Worm (Caenorhabditis elegans) whole organism, midembryonic: ENCODE data around the gene fkh-9.

Source experiments
- T22C8.4 ChIP-seq: fragments of 200-800 bp; sonication (Bioruptor generic); IDR thresholded peaks from 2 replicates; pipeline ENCODE4 v1.3.6; 2022; ENCODE audit warnings: missing genetic modification characterization, missing compliant biosample characterization
- flt-1 ChIP-seq: fragments of 200-800 bp; sonication (Bioruptor generic); IDR thresholded peaks from 2 replicates; pipeline ENCODE4 v1.3.6; 2022; ENCODE audit warnings: missing genetic modification characterization, missing compliant biosample characterization
- klf-2 ChIP-seq: fragments of 200-800 bp; sonication (Bioruptor generic); conservative IDR thresholded peaks from 2 replicates; pipeline ENCODE4 v1.3.6; 2022; ENCODE audit warnings: missing genetic modification reagents, missing genetic modification characterization, missing compliant biosample characterization
- med-1 ChIP-seq: sonication (generic microtip); optimal IDR thresholded peaks from 2 replicates; lab custom pipeline; 2017; ENCODE audit warnings: missing genetic modification characterization, mild to moderate bottlenecking, missing compliant biosample characterization, antibody characterized with exemption, missing genetic modification reagents; ENCODE audit not compliant: insufficient read depth
- tab-1 ChIP-seq: fragments of 200-800 bp; sonication (Bioruptor generic); IDR thresholded peaks from 2 replicates; pipeline ENCODE4 v1.3.6; 2022; ENCODE audit warnings: missing genetic modification characterization, missing compliant biosample characterization
- ztf-23 ChIP-seq: fragments of 200-800 bp; sonication (Bioruptor generic); IDR thresholded peaks from 2 replicates; pipeline ENCODE4 v1.3.6; 2022; ENCODE audit warnings: missing genetic modification reagents, missing genetic modification characterization, missing compliant biosample characterization

DNA sequence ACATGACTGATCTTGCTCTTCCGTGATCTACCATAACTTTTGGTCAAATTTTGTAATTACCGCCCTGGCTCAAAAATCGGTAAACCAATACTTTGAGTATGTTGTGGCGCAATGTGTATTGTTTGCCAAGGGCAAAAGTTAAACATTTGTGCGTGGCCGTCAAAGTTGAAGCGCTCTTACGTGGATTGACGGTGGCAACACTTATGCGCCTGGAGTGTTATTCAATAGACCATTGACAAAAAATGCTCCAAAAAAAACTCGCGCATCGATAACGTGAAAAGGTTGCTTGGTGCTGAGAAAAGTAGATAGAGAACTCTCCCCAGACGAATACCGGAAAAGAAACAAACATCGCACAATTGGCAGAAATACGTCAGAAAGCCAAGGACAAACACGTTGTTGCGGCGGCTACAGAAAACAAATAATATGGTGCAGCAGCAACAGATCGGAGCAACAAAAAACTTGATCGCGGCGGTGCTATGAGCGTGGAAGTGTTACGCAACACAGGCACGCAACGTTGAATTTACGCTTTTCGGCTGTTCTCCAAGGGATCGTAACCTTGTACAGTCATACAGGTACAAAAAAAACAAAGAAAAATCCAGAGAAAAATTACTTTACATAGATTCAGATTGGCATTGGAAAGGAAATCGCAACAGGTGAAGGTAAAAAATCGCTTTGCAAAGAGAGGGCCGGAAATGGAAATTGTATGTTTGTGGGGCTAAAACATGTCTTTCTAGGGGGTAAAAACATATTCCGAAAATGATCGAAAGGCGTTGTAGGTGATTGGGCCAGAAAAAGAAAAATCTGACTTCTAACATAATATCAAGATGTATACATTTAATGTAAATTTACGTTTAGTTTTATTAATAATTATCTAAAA, 7.4 kb upstream of the fkh-9 start:
- TF ChIP-seq T22C8.4 (GFP tag; lab: Robert Waterston, UW) (no peak), flt-1 (GFP tag; lab: Robert Waterston, UW) (no peak), med-1 (no peak), tab-1 (GFP tag; lab: Robert Waterston, UW) (no peak), klf-2 (GFP tag; lab: Robert Waterston, UW) (no peak), ztf-23 (GFP tag; lab: Robert Waterston, UW) (no peak)
